Fruit fly (Drosophila melanogaster): ENCODE measurements around the gene CG46339.

CG46339 gene

dm6 chr3R:26963747-26964174 is 48.2 kb downstream of the CG46339 start (continued):
- TF ChIP-seq CG18262 (tag; optimal IDR thresholded peaks at IDR 0.05) (peak; percentile 78), hb (GFP tag; IDR thresholded peaks at IDR 0.05; ENCODE audit: partially characterized antibody) (no peak), CG12769 (tag; optimal IDR thresholded peaks at IDR 0.05) (peak; percentile 66), Xbp1 (GFP tag; optimal IDR thresholded peaks at IDR 0.05) (peak; percentile 51), bigmax (GFP tag; optimal IDR thresholded peaks at IDR 0.05) (no peak), corto (GFP tag; optimal IDR thresholded peaks at IDR 0.05) (no peak), Eip74EF (GFP tag; optimal IDR thresholded peaks at IDR 0.05) (peak in 1 of 2 experiments; percentile 68), Oaz (GFP tag; IDR thresholded peaks at IDR 0.05) (no peak), CG13287 (GFP tag; IDR thresholded peaks at IDR 0.05; ENCODE audit: partially characterized antibody) (no peak), btn (GFP tag; optimal IDR thresholded peaks at IDR 0.05) (peak; percentile 56), Aef1 (GFP tag; IDR thresholded peaks at IDR 0.05) (peak; percentile 59; the same call in 2 of the 3 replicates), pan (optimal IDR thresholded peaks at IDR 0.05) (no peak), pan (GFP tag; optimal IDR thresholded peaks at IDR 0.05 in 1 of 2, IDR thresholded peaks at IDR 0.05 in 1 of 2) (peak in 1 of 2 experiments; percentile 72), Hr78 (GFP tag; optimal IDR thresholded peaks at IDR 0.05) (peak in 1 of 2 experiments; percentile 25), her (GFP tag; optimal IDR thresholded peaks at IDR 0.05) (peak; percentile 35), CG14050 (GFP tag; IDR thresholded peaks at IDR 0.05) (no peak; the same call in 2 of the 3 replicates), prd (optimal IDR thresholded peaks at IDR 0.05) (no peak), prd (GFP tag; IDR thresholded peaks at IDR 0.05) (peak; percentile 74), fd102C (GFP tag; optimal IDR thresholded peaks at IDR 0.05) (no peak), stwl (tag; optimal IDR thresholded peaks at IDR 0.05) (peak; percentile 32), CG17361 (GFP tag; IDR thresholded peaks at IDR 0.05) (peak; percentile 84), CG1647 (GFP tag; optimal IDR thresholded peaks at IDR 0.05) (peak; percentile 65), CG18764 (GFP tag; optimal IDR thresholded peaks at IDR 0.05) (peak; percentile 74), CG16813 (GFP tag; IDR thresholded peaks at IDR 0.05; ENCODE audit: partially characterized antibody) (no peak), Pdp1 (GFP tag; optimal IDR thresholded peaks at IDR 0.05) (peak; percentile 41 to 82), CG4424 (GFP tag; optimal IDR thresholded peaks at IDR 0.05) (peak; percentile 52), pho (GFP tag; optimal IDR thresholded peaks at IDR 0.05) (peak; percentile 18), croc (GFP tag; conservative IDR thresholded peaks at IDR 0.05) (peak; percentile 43; the same call in 2 of the 3 replicates), z (GFP tag; IDR thresholded peaks at IDR 0.05) (no peak), row (GFP tag; IDR thresholded peaks at IDR 0.05) (peak; percentile 35; the same call in 2 of the 3 replicates), CG2116 (GFP tag; optimal IDR thresholded peaks at IDR 0.05) (no peak), CG17359 (tag; optimal IDR thresholded peaks at IDR 0.05) (peak; percentile 87), ken (GFP tag; IDR thresholded peaks at IDR 0.05) (no peak), D19B (GFP tag; optimal IDR thresholded peaks at IDR 0.05) (peak; percentile 39), nerfin-1 (tag; optimal IDR thresholded peaks at IDR 0.05) (peak; percentile 67), Ada2b (GFP tag; IDR thresholded peaks at IDR 0.05) (peak; percentile 53; the same call in 1 of the 2 replicates), CG30020 (tag; optimal IDR thresholded peaks at IDR 0.05) (no peak), Dip3 (GFP tag; optimal IDR thresholded peaks at IDR 0.05) (peak; percentile 41), E2f2 (GFP tag; IDR thresholded peaks at IDR 0.05) (no peak), CG2712 (tag; optimal IDR thresholded peaks at IDR 0.05) (peak; percentile 70), CG17568 (GFP tag; optimal IDR thresholded peaks at IDR 0.05) (no peak), Dll (GFP tag; IDR thresholded peaks at IDR 0.05; ENCODE audit: partially characterized antibody) (no peak), tin (GFP tag; optimal IDR thresholded peaks at IDR 0.05) (peak; percentile 85), CG6654 (GFP tag; optimal IDR thresholded peaks at IDR 0.05) (peak; percentile 46), grau (tag; optimal IDR thresholded peaks at IDR 0.05) (peak; percentile 59), TFAM (GFP tag; optimal IDR thresholded peaks at IDR 0.05) (peak; percentile 24), dpn (GFP tag; optimal IDR thresholded peaks at IDR 0.05) (peak; percentile 29 to 63), MTF-1 (GFP tag; optimal IDR thresholded peaks at IDR 0.05; ENCODE audit: borderline replicate concordance) (peak; percentile 75), CG6813 (GFP tag; optimal IDR thresholded peaks at IDR 0.05) (peak; percentile 83), cas (GFP tag; IDR thresholded peaks at IDR 0.05) (no peak)
